Worm (Caenorhabditis elegans) whole organism, young adult: ENCODE data around the gene best-3.

Source experiments
- C06A6.2 ChIP-seq: fragments of 200-800 bp; sonication (Bioruptor generic); conservative IDR thresholded peaks from 2 replicates; pipeline ENCODE4 v1.3.6; 2022; ENCODE audit warnings: missing genetic modification characterization, missing compliant biosample characterization
- D2030.7 ChIP-seq: fragments of 200-800 bp; sonication (Bioruptor generic); IDR thresholded peaks from 2 replicates; pipeline ENCODE4 v1.3.6; 2022; ENCODE audit warnings: missing genetic modification reagents, missing genetic modification characterization, missing compliant biosample characterization
- F37B4.10 ChIP-seq: fragments of 200-800 bp; sonication (Bioruptor generic); IDR thresholded peaks from 2 replicates; pipeline ENCODE4 v1.3.6; 2022; ENCODE audit warnings: missing genetic modification characterization, missing compliant biosample characterization
- F52B5.7 ChIP-seq: sonication (generic microtip); optimal IDR thresholded peaks from 2 replicates; lab custom pipeline; 2016; ENCODE audit warnings: mild to moderate bottlenecking, missing genetic modification characterization, missing compliant biosample characterization
- F57A8.1 ChIP-seq: fragments of 200-800 bp; sonication (Bioruptor generic); optimal IDR thresholded peaks from 2 replicates; lab custom pipeline; 2018; ENCODE audit warnings: mild to moderate bottlenecking, missing genetic modification characterization, moderate library complexity, missing compliant biosample characterization
- ama-1 ChIP-seq, 3 experiments: fragments of 150-350 bp in 1 of 3; sonication (generic microtip) in 2 of 3; optimal IDR thresholded peaks; 2 replicates each; lab custom pipeline; 2014 to 2018; ENCODE audit warnings: missing biosample characterization in 2 of 3, missing genetic modification characterization in 2 of 3, missing genetic modification reagents in 2 of 3
- attf-3 ChIP-seq: fragments of 200-800 bp; sonication (Bioruptor generic); conservative IDR thresholded peaks from 2 replicates; pipeline ENCODE4 v1.3.6; 2022; ENCODE audit warnings: missing genetic modification reagents, missing genetic modification characterization, missing compliant biosample characterization
- cebp-1 ChIP-seq, 2 experiments: fragments of 200-800 bp in 1 of 2; sonication (Bioruptor generic) in 1 of 2; sonication (generic microtip) in 1 of 2; IDR thresholded peaks in 1 of 2; optimal IDR thresholded peaks in 1 of 2; 2 replicates each; pipeline versions ENCODE4 v1.3.6 to Lab custom; 2017 to 2022; ENCODE audit warnings: missing compliant biosample characterization in 2 of 2, missing genetic modification characterization in 2 of 2, mild to moderate bottlenecking in 1 of 2, missing genetic modification reagents in 1 of 2, moderate library complexity in 1 of 2
- ceh-100 ChIP-seq: fragments of 200-800 bp; sonication (Bioruptor generic); IDR thresholded peaks from 2 replicates; pipeline ENCODE4 v1.3.6; 2022; ENCODE audit warnings: missing genetic modification reagents, missing genetic modification characterization, missing compliant biosample characterization
- ceh-58 ChIP-seq: fragments of 200-800 bp; sonication (Bioruptor generic); IDR thresholded peaks from 2 replicates; pipeline ENCODE4 v1.3.6; 2022; ENCODE audit warnings: missing genetic modification characterization, missing compliant biosample characterization
- egrh-3 ChIP-seq: fragments of 200-800 bp; sonication (Bioruptor generic); IDR thresholded peaks from 2 replicates; pipeline ENCODE4 v1.3.6; 2022; ENCODE audit warnings: missing genetic modification reagents, missing genetic modification characterization, missing compliant biosample characterization
- fkh-3 ChIP-seq: sonication (generic microtip); optimal IDR thresholded peaks from 2 replicates; lab custom pipeline; 2016; ENCODE audit warnings: mild to moderate bottlenecking, missing genetic modification characterization, missing compliant biosample characterization
- him-1 ChIP-seq: sonication (generic microtip); optimal IDR thresholded peaks from 2 replicates; lab custom pipeline; 2016; ENCODE audit warnings: missing genotype, missing genetic modification reagents, missing genetic modification characterization, missing compliant biosample characterization
- hrde-1 ChIP-seq: sonication (generic microtip); optimal IDR thresholded peaks from 2 replicates; lab custom pipeline; 2016; ENCODE audit warnings: missing genetic modification characterization, mild to moderate bottlenecking, missing compliant biosample characterization, moderate library complexity, missing genotype, missing genetic modification reagents, borderline replicate concordance
- let-607 ChIP-seq, 2 experiments: fragments of 200-800 bp in 1 of 2; sonication (Bioruptor generic) in 1 of 2; sonication (generic microtip) in 1 of 2; optimal IDR thresholded peaks; 2 replicates each; lab custom pipeline; 2016 to 2018; ENCODE audit warnings: mild to moderate bottlenecking in 2 of 2, missing compliant biosample characterization in 2 of 2, missing genetic modification characterization in 2 of 2, moderate library complexity in 2 of 2, missing genotype in 1 of 2
- lin-54 ChIP-seq: fragments of 200-800 bp; sonication (Bioruptor generic); optimal IDR thresholded peaks from 2 replicates; lab custom pipeline; 2018; ENCODE audit warnings: mild to moderate bottlenecking, missing genetic modification characterization, missing compliant biosample characterization
- lsy-27 ChIP-seq: sonication (generic microtip); optimal IDR thresholded peaks from 2 replicates; lab custom pipeline; 2017; ENCODE audit warnings: missing genetic modification characterization, mild to moderate bottlenecking, missing compliant biosample characterization, antibody characterized with exemption, missing genotype, borderline replicate concordance; ENCODE audit not compliant: insufficient read depth
- madf-3 ChIP-seq: fragments of 200-800 bp; sonication (Bioruptor generic); IDR thresholded peaks from 2 replicates; pipeline ENCODE4 v1.3.6; 2022; ENCODE audit warnings: missing genetic modification reagents, missing genetic modification characterization, missing compliant biosample characterization
- mcd-1 ChIP-seq: fragments of 200-800 bp; sonication (Bioruptor generic); IDR thresholded peaks from 2 replicates; pipeline ENCODE4 v1.3.6; 2022; ENCODE audit warnings: missing genetic modification reagents, missing genetic modification characterization, missing compliant biosample characterization
- mes-4 ChIP-seq: sonication (generic microtip); optimal IDR thresholded peaks from 2 replicates; lab custom pipeline; 2016; ENCODE audit warnings: missing genotype, missing genetic modification characterization, missing compliant biosample characterization
- nhr-90 ChIP-seq: sonication (generic microtip); optimal IDR thresholded peaks from 2 replicates; lab custom pipeline; 2016; ENCODE audit warnings: missing genotype, mild to moderate bottlenecking, missing genetic modification characterization, missing compliant biosample characterization
- pbrm-1 ChIP-seq: fragments of 200-800 bp; sonication (Bioruptor generic); IDR thresholded peaks from 2 replicates; pipeline ENCODE4 v1.3.6; 2022; ENCODE audit warnings: missing genetic modification reagents, missing genetic modification characterization, missing compliant biosample characterization
- snpc-3.4 ChIP-seq: sonication (generic microtip); optimal IDR thresholded peaks from 2 replicates; lab custom pipeline; 2017; ENCODE audit warnings: missing genetic modification characterization, mild to moderate bottlenecking, missing compliant biosample characterization, antibody characterized with exemption, moderate library complexity, missing genotype, missing genetic modification reagents
- snpc-4 ChIP-seq, 5 experiments: fragments of 150-350 bp in 1 of 5; sonication (generic microtip) in 4 of 5; optimal IDR thresholded peaks; 2 replicates each; lab custom pipeline; 2014 to 2018; ENCODE audit warnings: missing genetic modification characterization in 5 of 5, missing biosample characterization in 3 of 5, antibody characterized with exemption in 2 of 5, mild to moderate bottlenecking in 2 of 5, missing compliant biosample characterization in 2 of 5, missing genotype in 2 of 5, moderate library complexity in 2 of 5, missing genetic modification reagents in 1 of 5
- tbp1 ChIP-seq: fragments of 200-800 bp; sonication (Bioruptor generic); optimal IDR thresholded peaks from 2 replicates; lab custom pipeline; 2018; ENCODE audit warnings: mild to moderate bottlenecking, missing genetic modification characterization, missing compliant biosample characterization
- tbx-9 ChIP-seq: sonication (generic microtip); optimal IDR thresholded peaks from 2 replicates; lab custom pipeline; 2016; ENCODE audit warnings: borderline replicate concordance, missing genetic modification characterization, inconsistent platforms, missing compliant biosample characterization
- ztf-25 ChIP-seq: fragments of 200-800 bp; sonication (Bioruptor generic); IDR thresholded peaks from 2 replicates; pipeline ENCODE4 v1.3.6; 2022; ENCODE audit warnings: missing genetic modification reagents, missing genetic modification characterization, missing compliant biosample characterization
- ztf-6 ChIP-seq: fragments of 200-800 bp; sonication (Bioruptor generic); IDR thresholded peaks from 2 replicates; pipeline ENCODE4 v1.3.6; 2022; ENCODE audit warnings: missing genetic modification reagents, missing genetic modification characterization, missing compliant biosample characterization

The best-3 gene

ce11 chrII:24559-24998, 11.8 kb downstream of the best-3 start, which contains the start of gene enee-1 (continued):
- no peak for TF ChIP-seq egrh-3
- peak; percentile 56 for TF ChIP-seq C06A6.2 (GFP tag; lab: Robert Waterston, UW)
- peak; percentile 46 for TF ChIP-seq D2030.7 (GFP tag; lab: Robert Waterston, UW)

- TF ChIP-seq nhr-90 (tag; lab: Kevin White, UChicago) (no peak), F37B4.10 (GFP tag; lab: Robert Waterston, UW) (no peak), F57A8.1 (GFP tag; lab: Kevin White, UChicago) (no peak), mcd-1 (GFP tag; lab: Robert Waterston, UW) (no peak), ama-1 (optimal IDR thresholded peaks at IDR 0.05; lab: Kevin White, UChicago) (no peak), ama-1 (GFP tag; optimal IDR thresholded peaks at IDR 0.05; lab: Kevin White, UChicago) (no peak), pbrm-1 (GFP tag; lab: Robert Waterston, UW) (no peak), lsy-27 (tag; lab: Kevin White, UChicago) (no peak), him-1 (no peak)
These were observed 15.5 kb downstream of the best-3 start, which contains the start of gene F23F1.4 for ce11 chrII:28283-28682. F23F1.4 (minus strand) TSS chrII:28423.

- TF ChIP-seq tbx-9 (tag; lab: Kevin White, UChicago) (no peak), F52B5.7 (tag; lab: Kevin White, UChicago) (no peak), snpc-4 (GFP tag; optimal IDR thresholded peaks at IDR 0.05; lab: Kevin White, UChicago) (no peak), snpc-4 (tag; optimal IDR thresholded peaks at IDR 0.05; lab: Kevin White, UChicago) (no peak), ztf-25 (GFP tag; lab: Robert Waterston, UW) (no peak), snpc-3.4 (tag; lab: Kevin White, UChicago) (no peak)
These were observed 16.8 kb downstream of the best-3 start for ce11 chrII:29578-29977.

ce11 chrII:31521-31920, 18.7 kb downstream of the best-3 start, which contains the start of the genes F23F1.5 and fbxc-54:
F23F1.5 (minus strand) TSS chrII:31584.
fbxc-54 (plus strand) TSS chrII:31719.
- TF ChIP-seq attf-3 (GFP tag; lab: Robert Waterston, UW): peak; percentile 79
- TF ChIP-seq cebp-1 (GFP tag; IDR thresholded peaks at IDR 0.05; lab: Robert Waterston, UW): peak; percentile 94
- TF ChIP-seq cebp-1 (tag; optimal IDR thresholded peaks at IDR 0.05; lab: Kevin White, UChicago): peak; percentile 98
- no peak for TF ChIP-seq madf-3
- TF ChIP-seq, all 124 proteins: peak for 2

- no peak for TF ChIP-seq snpc-4 (GFP tag; optimal IDR thresholded peaks at IDR 0.05; lab: Kevin White, UChicago)
- TF ChIP-seq snpc-4 (tag; optimal IDR thresholded peaks at IDR 0.05; lab: Kevin White, UChicago): no peak
- no peak for TF ChIP-seq ztf-6 (GFP tag; lab: Robert Waterston, UW)
These were observed 21.1 kb downstream of the best-3 start, which contains the start of gene F23F1.2 for ce11 chrII:33904-34303. F23F1.2 (plus strand) TSS chrII:34204.

ce11 chrII:37213-37612, 24.4 kb downstream of the best-3 start, which contains the start of gene F23F1.6:
F23F1.6 (minus strand) TSS chrII:37313.
- TF ChIP-seq lin-54 (no peak), fkh-3 (no peak), hrde-1 (tag; lab: Kevin White, UChicago) (no peak), mes-4 (no peak), madf-3 (no peak)

ce11 chrII:39437-39836, 26.7 kb downstream of the best-3 start, which contains the start of gene spp-24:
spp-24 (minus strand) TSS chrII:39537.
- no peak for TF ChIP-seq pbrm-1 (GFP tag; lab: Robert Waterston, UW)
- TF ChIP-seq ceh-100 (GFP tag; lab: Robert Waterston, UW): no peak
- TF ChIP-seq tbp1 (GFP tag; lab: Kevin White, UChicago): no peak
- no peak for TF ChIP-seq lsy-27 (tag; lab: Kevin White, UChicago)
- no peak for TF ChIP-seq ceh-58 (GFP tag; lab: Robert Waterston, UW)
- TF ChIP-seq let-607 (tag; optimal IDR thresholded peaks at IDR 0.05; lab: Kevin White, UChicago): no peak
